Fruit fly (Drosophila melanogaster) whole organism: ENCODE results near the gene CG13369.

ENCODE experiments used
- CG8478 ChIP-seq: fragments of >200 bp; optimal IDR thresholded peaks from 2 replicates; lab custom pipeline; 2018; ENCODE audit warnings: inconsistent platforms
- usp ChIP-seq: fragments of >200 bp; optimal IDR thresholded peaks from 2 replicates; lab custom pipeline; 2017; ENCODE audit warnings: missing biosample characterization, missing genetic modification characterization, mixed read lengths

DNA sequence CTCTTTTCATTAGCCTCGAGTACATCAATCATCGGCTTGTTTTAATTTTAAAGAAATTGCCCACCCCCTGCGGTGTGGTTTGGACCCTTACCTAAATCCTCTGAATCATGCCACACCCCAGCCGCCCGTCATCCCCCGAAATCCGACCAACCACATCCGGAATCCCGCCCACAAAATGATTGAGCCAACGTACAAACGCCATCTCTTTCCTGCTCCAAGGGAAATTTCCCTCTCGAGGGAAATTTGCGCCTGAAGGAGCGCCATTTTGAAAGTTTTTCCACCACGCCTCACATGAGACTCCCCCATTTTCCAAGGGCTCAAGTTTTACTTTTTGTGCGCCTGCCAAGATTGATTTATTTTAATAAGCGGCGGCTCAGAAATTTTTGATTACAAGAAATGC lies 13.2 kb upstream of the CG13369 start:
- TF ChIP-seq usp (GFP tag; lab: Kevin White, UChicago) (no peak), CG8478 (no peak)
